Fruit fly (Drosophila melanogaster) whole organism, embryonic: ENCODE data around the gene mbm.

Experiments used
- CG11696 ChIP-seq: fragments of 200-800 bp; sonication (Bioruptor generic); IDR thresholded peaks from 2 replicates; pipeline ENCODE4 v1.3.6; 2022; ENCODE audit warnings: missing biosample characterization, missing genetic modification characterization
- CG12391 ChIP-seq: fragments of 200-800 bp; sonication (Bioruptor generic); optimal IDR thresholded peaks from 3 replicates; lab custom pipeline; 2018; ENCODE audit warnings: missing biosample characterization, mild to moderate bottlenecking, missing genetic modification characterization, moderate library complexity
- CG12942 ChIP-seq: fragments of 200-800 bp; sonication (Bioruptor generic); optimal IDR thresholded peaks from 3 replicates; lab custom pipeline; 2016; ENCODE audit warnings: missing biosample characterization, missing genetic modification characterization
- CG14667 ChIP-seq: fragments of 200-800 bp; sonication (Bioruptor generic); IDR thresholded peaks from 2 replicates; pipeline ENCODE4 v1.3.6; 2022; ENCODE audit warnings: missing biosample characterization, missing genetic modification characterization
- HmgZ ChIP-seq: fragments of 200-800 bp; sonication (Bioruptor generic); optimal IDR thresholded peaks from 2 replicates; lab custom pipeline; 2018; ENCODE audit warnings: missing biosample characterization, mild to moderate bottlenecking, missing genetic modification characterization
- Taf1 ChIP-seq: fragments of 200-800 bp; sonication (Bioruptor generic); IDR thresholded peaks from 2 replicates; pipeline ENCODE4 v1.3.6; 2022; ENCODE audit warnings: missing biosample characterization, missing genetic modification characterization
- bbx ChIP-seq: fragments of 200-800 bp; sonication (Bioruptor generic); IDR thresholded peaks from 2 replicates; pipeline ENCODE4 v1.3.6; 2022; ENCODE audit warnings: missing biosample characterization, missing genetic modification characterization; ENCODE audit not compliant: partially characterized antibody
- crp ChIP-seq, 2 experiments: fragments of 200-800 bp; sonication (Bioruptor generic); optimal IDR thresholded peaks; 2 replicates in 1 of 2; 3 replicates in 1 of 2; lab custom pipeline; 2017; ENCODE audit warnings: missing biosample characterization in 2 of 2, missing genetic modification characterization in 2 of 2, mild to moderate bottlenecking in 1 of 2, moderate library complexity in 1 of 2
- nerfin-2 ChIP-seq: fragments of 200-800 bp; sonication (Bioruptor generic); IDR thresholded peaks from 2 replicates; pipeline ENCODE4 v1.3.6; 2022; ENCODE audit warnings: missing biosample characterization, missing genetic modification characterization; ENCODE audit not compliant: partially characterized antibody
- unpg ChIP-seq: fragments of 200-800 bp; sonication (Bioruptor generic); optimal IDR thresholded peaks from 3 replicates; lab custom pipeline; 2018; ENCODE audit warnings: missing biosample characterization, mild to moderate bottlenecking, missing genetic modification characterization, moderate library complexity

DNA sequence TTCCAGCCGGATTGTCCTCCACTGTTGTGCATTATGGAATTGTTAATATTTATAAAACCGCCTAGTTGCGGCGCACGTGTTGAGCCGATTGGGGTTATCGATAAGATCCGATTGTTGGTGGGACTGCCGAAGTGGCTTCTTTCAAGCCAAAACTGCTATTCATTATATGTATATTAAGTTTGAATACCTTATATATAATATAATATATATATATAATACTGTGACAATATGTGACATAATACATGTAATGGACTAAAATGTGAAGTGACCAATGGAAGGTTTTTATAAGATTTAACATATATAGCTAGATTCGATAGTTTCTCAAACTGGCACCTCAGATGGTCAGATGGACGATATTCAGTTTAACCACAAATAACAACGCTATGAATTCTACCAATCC is at the start of gene mbm, which contains the start of gene CG11555:
- TF ChIP-seq Taf1 (no peak), crp (GFP tag; optimal IDR thresholded peaks at IDR 0.05; lab: Kevin White, UChicago) (peak in 1 of 2 experiments; percentile 43), HmgZ (tag; lab: Kevin White, UChicago) (peak; percentile 33), unpg (GFP tag; lab: Kevin White, UChicago) (no peak), nerfin-2 (GFP tag; lab: Robert Waterston, UW) (no peak), CG12391 (tag; lab: Kevin White, UChicago) (peak; percentile 60), CG12942 (GFP tag; lab: Kevin White, UChicago) (no peak), CG11696 (no peak), bbx (GFP tag; lab: Robert Waterston, UW) (peak; percentile 29), CG14667 (GFP tag; lab: Robert Waterston, UW) (no peak)
